Worm (Caenorhabditis elegans) whole organism, L3 larva: Measurements from ENCODE around the gene txt-14.

Source experiments
- R02D3.7 ChIP-seq: fragments of 150-350 bp; optimal IDR thresholded peaks from 2 replicates; lab custom pipeline; 2014; ENCODE audit warnings: missing biosample characterization, missing genetic modification characterization
- aly-2 ChIP-seq: fragments of 150-350 bp; optimal IDR thresholded peaks from 2 replicates; lab custom pipeline; 2014; ENCODE audit warnings: missing biosample characterization, missing genetic modification characterization
- ceh-16 ChIP-seq: sonication (generic microtip); optimal IDR thresholded peaks from 2 replicates; lab custom pipeline; 2017; ENCODE audit warnings: missing biosample characterization, missing genetic modification characterization
- ceh-28 ChIP-seq: fragments of 150-350 bp; optimal IDR thresholded peaks from 2 replicates; lab custom pipeline; 2014; ENCODE audit warnings: missing biosample characterization, missing genetic modification reagents, missing genetic modification characterization
- ceh-82 ChIP-seq: fragments of 150-350 bp; optimal IDR thresholded peaks from 2 replicates; lab custom pipeline; 2014; ENCODE audit warnings: missing biosample characterization, missing genetic modification characterization
- ceh-9 ChIP-seq: sonication (generic microtip); optimal IDR thresholded peaks from 2 replicates; lab custom pipeline; 2018; ENCODE audit warnings: missing biosample characterization, missing genetic modification characterization
- egl-27 ChIP-seq: sonication (generic microtip); optimal IDR thresholded peaks from 4 replicates; lab custom pipeline; 2017; ENCODE audit warnings: missing biosample characterization, missing genetic modification reagents, missing genetic modification characterization
- egl-5 ChIP-seq: fragments of 150-350 bp; optimal IDR thresholded peaks from 2 replicates; lab custom pipeline; 2017; ENCODE audit warnings: missing biosample characterization, missing genetic modification reagents, missing genetic modification characterization, inconsistent platforms
- elt-1 ChIP-seq: fragments of 150-350 bp; optimal IDR thresholded peaks from 2 replicates; lab custom pipeline; 2014; ENCODE audit warnings: missing biosample characterization, missing genetic modification characterization
- elt-2 ChIP-seq: sonication (generic microtip); optimal IDR thresholded peaks from 2 replicates; lab custom pipeline; 2016; ENCODE audit warnings: missing genetic modification reagents, mild to moderate bottlenecking, missing genetic modification characterization, missing compliant biosample characterization
- eor-1 ChIP-seq, 2 experiments: fragments of 150-350 bp; optimal IDR thresholded peaks; 2 replicates each; lab custom pipeline; 2014 to 2018; ENCODE audit warnings: missing biosample characterization in 2 of 2, missing genetic modification characterization in 2 of 2
- fkh-10 ChIP-seq: sonication (generic microtip); optimal IDR thresholded peaks from 2 replicates; lab custom pipeline; 2017; ENCODE audit warnings: missing biosample characterization, missing genetic modification reagents, missing genetic modification characterization
- fkh-2 ChIP-seq: fragments of 150-350 bp; optimal IDR thresholded peaks from 2 replicates; lab custom pipeline; 2014; ENCODE audit warnings: missing biosample characterization, missing genetic modification reagents, missing genetic modification characterization
- hmg-11 ChIP-seq: sonication (generic microtip); optimal IDR thresholded peaks from 2 replicates; lab custom pipeline; 2016; ENCODE audit warnings: missing genetic modification characterization, missing compliant biosample characterization
- lin-15B ChIP-seq: fragments of 150-350 bp; optimal IDR thresholded peaks from 2 replicates; lab custom pipeline; 2014; ENCODE audit warnings: missing biosample characterization, missing genetic modification characterization
- lin-39 ChIP-seq: fragments of 150-350 bp; optimal IDR thresholded peaks from 2 replicates; lab custom pipeline; 2018; ENCODE audit warnings: missing biosample characterization, missing genetic modification reagents, missing genetic modification characterization
- lsy-12 ChIP-seq: sonication (generic microtip); optimal IDR thresholded peaks from 2 replicates; lab custom pipeline; 2016; ENCODE audit warnings: mild to moderate bottlenecking, missing genetic modification characterization, missing compliant biosample characterization
- mml-1 ChIP-seq: fragments of 150-350 bp; sonication (generic microtip); optimal IDR thresholded peaks from 3 replicates; lab custom pipeline; 2014; ENCODE audit warnings: missing biosample characterization, missing genetic modification characterization
- nfya-1 ChIP-seq: sonication (generic microtip); optimal IDR thresholded peaks from 2 replicates; lab custom pipeline; 2017; ENCODE audit warnings: missing genetic modification characterization, mild to moderate bottlenecking, missing compliant biosample characterization, antibody characterized with exemption, moderate library complexity; ENCODE audit not compliant: insufficient read depth
- nhr-11 ChIP-seq: fragments of 150-350 bp; optimal IDR thresholded peaks from 2 replicates; lab custom pipeline; 2014; ENCODE audit warnings: missing biosample characterization, missing genetic modification characterization
- nhr-12 ChIP-seq: fragments of 150-350 bp; optimal IDR thresholded peaks from 2 replicates; lab custom pipeline; 2014; ENCODE audit warnings: missing biosample characterization, missing genetic modification characterization
- nhr-23 ChIP-seq: fragments of 150-350 bp; optimal IDR thresholded peaks from 2 replicates; lab custom pipeline; 2014; ENCODE audit warnings: missing biosample characterization, missing genetic modification reagents, missing genetic modification characterization
- nhr-25 ChIP-seq: sonication (generic microtip); optimal IDR thresholded peaks from 2 replicates; lab custom pipeline; 2017; ENCODE audit warnings: missing biosample characterization, missing genetic modification characterization
- nhr-28 ChIP-seq: fragments of 150-350 bp; optimal IDR thresholded peaks from 2 replicates; lab custom pipeline; 2014; ENCODE audit warnings: missing biosample characterization, missing genetic modification characterization
- nhr-43 ChIP-seq: sonication (generic microtip); optimal IDR thresholded peaks from 2 replicates; lab custom pipeline; 2016; ENCODE audit warnings: mild to moderate bottlenecking, missing genetic modification characterization, missing compliant biosample characterization; ENCODE audit not compliant: poor library complexity, severe bottlenecking
- nhr-67 ChIP-seq: fragments of 150-350 bp; optimal IDR thresholded peaks from 2 replicates; lab custom pipeline; 2014; ENCODE audit warnings: missing biosample characterization, missing genetic modification characterization
- pha-4 ChIP-seq: fragments of 150-350 bp; optimal IDR thresholded peaks from 2 replicates; lab custom pipeline; 2014; ENCODE audit warnings: missing biosample characterization, missing genetic modification reagents, missing genetic modification characterization
- skn-1 ChIP-seq: fragments of 150-350 bp; optimal IDR thresholded peaks from 2 replicates; lab custom pipeline; 2014; ENCODE audit warnings: missing biosample characterization, missing genetic modification characterization
- snpc-4 ChIP-seq: fragments of 150-350 bp; optimal IDR thresholded peaks from 2 replicates; lab custom pipeline; 2014; ENCODE audit warnings: missing biosample characterization, missing genetic modification characterization
- unc-39 ChIP-seq: sonication (generic microtip); optimal IDR thresholded peaks from 4 replicates; lab custom pipeline; 2017; ENCODE audit warnings: missing biosample characterization, missing genetic modification characterization
- zag-1 ChIP-seq: fragments of 150-350 bp; optimal IDR thresholded peaks from 2 replicates; lab custom pipeline; 2014; ENCODE audit warnings: missing biosample characterization, missing genetic modification characterization
- ztf-4 ChIP-seq: fragments of 150-350 bp; optimal IDR thresholded peaks from 2 replicates; lab custom pipeline; 2014; ENCODE audit warnings: missing biosample characterization, missing genetic modification characterization

The txt-14 gene

DNA sequence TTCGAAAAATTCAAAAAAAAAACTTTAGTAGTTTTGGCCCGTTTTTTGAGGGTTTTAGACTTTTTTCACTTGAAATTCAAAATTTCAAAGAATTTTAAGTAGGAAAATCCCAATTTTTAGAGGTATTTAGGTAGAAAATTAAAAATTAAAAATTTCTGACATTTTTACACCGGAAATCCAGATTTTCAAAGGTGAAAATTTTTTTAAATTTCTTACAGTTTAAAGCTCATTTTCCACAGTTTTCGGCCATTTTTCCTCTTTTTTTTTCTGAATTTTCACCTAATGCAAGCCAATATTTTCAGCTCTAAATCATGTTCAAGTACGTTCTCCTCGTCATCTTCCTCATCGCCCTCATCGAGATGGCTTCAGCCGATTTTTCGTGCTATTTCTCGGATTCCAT, at the start of gene txt-14:
Gene txt-14, plus strand, starts transcription at position 301 of the 400 bp plus-strand sequence.
- no peak for TF ChIP-seq lin-15B (tag; lab: Kevin White, UChicago)
- no peak for TF ChIP-seq eor-1 (tag; optimal IDR thresholded peaks at IDR 0.05; lab: Kevin White, UChicago)
- TF ChIP-seq, all 47 proteins: peak for 0

DNA sequence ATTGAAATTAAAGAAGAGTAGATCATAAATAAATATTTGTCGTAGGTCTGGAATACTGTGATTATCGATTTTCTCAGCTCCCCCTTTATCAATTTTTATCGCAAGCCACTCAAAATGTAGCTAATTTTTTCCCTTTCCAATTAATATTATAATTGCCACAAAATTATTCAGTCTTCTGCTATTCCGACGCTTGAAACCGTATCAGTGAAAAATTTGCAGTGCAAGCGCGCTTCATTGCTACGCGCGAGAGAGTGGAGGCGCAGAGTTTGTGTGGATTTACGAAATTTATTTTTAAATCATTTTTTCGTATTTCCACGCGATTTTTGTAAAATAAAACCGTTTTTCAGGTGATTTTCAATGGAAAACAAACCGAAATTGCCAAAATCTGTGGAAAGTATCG, 48.9 kb upstream of the txt-14 start, which contains the start of gene ints-5:
Gene ints-5, plus strand, starts transcription at position 348 of the 400 bp plus-strand sequence.
- no peak for TF ChIP-seq nhr-11
- no peak for TF ChIP-seq fkh-2 (tag; lab: Kevin White, UChicago)
- peak; percentile 68 for TF ChIP-seq pha-4 (tag; lab: Kevin White, UChicago)
- no peak for TF ChIP-seq zag-1 (tag; lab: Kevin White, UChicago)
- TF ChIP-seq elt-1, result no peak
- no peak for TF ChIP-seq nhr-43 (tag; lab: Kevin White, UChicago)
- TF ChIP-seq ceh-9 (tag; lab: Kevin White, UChicago), result no peak
- peak; percentile 15 for TF ChIP-seq elt-2 (tag; lab: Kevin White, UChicago)
- TF ChIP-seq ceh-28 (tag; lab: Kevin White, UChicago), result peak; percentile 36
- no peak for TF ChIP-seq skn-1 (tag; lab: Kevin White, UChicago)
- peak; percentile 55 for TF ChIP-seq nfya-1 (tag; lab: Kevin White, UChicago)
- no peak for TF ChIP-seq egl-27
- TF ChIP-seq unc-39 (tag; lab: Kevin White, UChicago), result no peak
- TF ChIP-seq snpc-4, result peak; percentile 13
- no peak for TF ChIP-seq egl-5
- peak; percentile 45 for TF ChIP-seq hmg-11 (tag; lab: Kevin White, UChicago)
- peak; percentile 38 for TF ChIP-seq lin-39 (tag; lab: Kevin White, UChicago)
- peak; percentile 90 for TF ChIP-seq R02D3.7 (tag; lab: Kevin White, UChicago)
- no peak for TF ChIP-seq nhr-25
- peak; percentile 81 for TF ChIP-seq lin-15B (tag; lab: Kevin White, UChicago)
- no peak for TF ChIP-seq nhr-12 (tag; lab: Kevin White, UChicago)
- no peak for TF ChIP-seq fkh-10 (GFP tag; lab: Kevin White, UChicago)
- peak; percentile 31 for TF ChIP-seq nhr-23 (tag; lab: Kevin White, UChicago)

DNA sequence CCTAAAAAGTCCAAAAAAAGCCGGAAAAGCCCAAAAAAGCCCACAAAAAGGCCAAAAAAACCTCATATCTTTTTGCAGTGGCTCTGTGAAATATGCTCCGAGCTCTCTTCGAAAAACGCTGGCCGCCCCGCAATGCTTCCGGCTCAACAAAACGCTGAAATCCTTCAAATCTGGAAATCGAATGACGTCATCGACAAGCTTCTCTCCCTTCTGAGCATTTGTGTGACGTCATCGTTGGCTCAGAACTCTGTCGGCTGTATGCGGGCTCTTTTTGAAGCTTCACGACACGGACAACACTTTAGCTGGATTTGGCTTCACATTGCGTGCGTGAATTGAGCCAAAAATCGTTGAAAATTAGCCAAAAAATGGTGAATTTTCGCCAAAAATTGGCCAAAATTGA, 46.4 kb upstream of the txt-14 start:
- TF ChIP-seq nhr-28 (no peak), lsy-12 (tag; lab: Kevin White, UChicago) (no peak), fkh-2 (tag; lab: Kevin White, UChicago) (no peak), ceh-82 (tag; lab: Kevin White, UChicago) (no peak), nhr-43 (tag; lab: Kevin White, UChicago) (no peak), nhr-25 (no peak), skn-1 (tag; lab: Kevin White, UChicago) (no peak), snpc-4 (no peak), aly-2 (tag; lab: Kevin White, UChicago) (no peak), ceh-28 (tag; lab: Kevin White, UChicago) (no peak), egl-5 (no peak), nhr-67 (no peak)

DNA sequence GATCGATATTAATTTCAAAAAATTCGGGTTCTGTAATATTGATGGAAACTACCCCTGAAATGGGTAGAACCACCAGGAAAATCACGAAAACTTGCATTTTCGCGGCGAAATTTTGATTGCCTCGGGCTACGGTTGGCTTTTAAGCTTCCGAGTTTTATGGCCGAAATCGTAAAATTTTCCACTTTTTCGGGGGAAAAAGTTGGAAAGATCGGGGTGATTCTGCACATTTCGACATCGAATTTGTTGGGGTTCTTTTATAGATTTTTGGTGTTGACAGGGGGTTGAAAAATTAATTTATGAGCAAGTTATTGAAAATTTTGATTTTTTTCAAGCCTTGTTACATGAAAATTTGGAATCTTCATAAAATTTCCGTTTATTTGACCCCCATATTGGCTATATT, 28.7 kb upstream of the txt-14 start, which contains the start of gene Y51A2D.8:
Gene Y51A2D.8, minus strand, starts transcription at position 101 of the 400 bp plus-strand sequence.
- TF ChIP-seq ztf-4 (tag; lab: Kevin White, UChicago), result no peak

DNA sequence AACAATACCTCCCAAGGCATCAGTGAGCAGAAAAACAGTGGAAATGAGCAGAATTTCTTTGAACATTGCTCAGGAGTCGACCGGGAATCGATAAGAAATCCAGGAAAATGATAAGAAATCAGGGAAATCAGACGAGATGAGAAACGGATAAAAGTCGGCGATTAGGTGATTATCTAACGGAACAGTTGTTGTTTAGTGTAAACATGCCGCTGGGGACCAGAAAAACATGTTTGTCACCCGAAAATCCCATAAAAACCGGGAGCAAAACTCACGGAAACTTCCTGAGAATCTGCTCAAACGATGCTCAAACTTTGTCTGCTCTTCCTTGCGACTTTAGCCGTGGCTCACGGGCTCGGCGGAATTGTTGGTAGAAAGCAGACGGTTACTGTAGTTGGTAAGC, 26.0 kb upstream of the txt-14 start, which contains the start of the genes ttr-24 and ttr-25:
Gene ttr-24, minus strand, starts transcription at position 156 of the 400 bp plus-strand sequence.
Gene ttr-25, plus strand, starts transcription at position 227 of the 400 bp plus-strand sequence.
- TF ChIP-seq skn-1 (tag; lab: Kevin White, UChicago) (no peak), ceh-16 (no peak), nhr-12 (tag; lab: Kevin White, UChicago) (no peak), mml-1 (tag; lab: Kevin White, UChicago) (no peak)

DNA sequence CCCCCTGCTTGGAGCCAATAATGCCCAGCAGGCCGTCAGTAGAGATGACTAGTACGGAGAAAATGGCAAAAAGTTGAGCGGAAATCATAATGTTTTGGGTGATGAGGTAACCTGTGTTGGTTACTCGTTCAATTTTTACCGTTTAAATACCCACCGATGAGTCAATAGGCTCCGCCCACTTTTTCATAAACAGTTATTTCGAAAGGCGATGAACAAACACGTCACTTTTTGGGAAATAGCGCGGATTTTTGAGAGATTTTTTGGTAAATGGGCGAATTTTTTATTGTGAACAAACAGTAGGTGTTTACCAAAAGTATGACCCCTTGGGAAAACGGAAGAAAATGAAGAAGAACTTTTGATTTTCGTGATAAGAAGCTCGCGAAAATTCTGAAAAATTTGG, 22.3 kb upstream of the txt-14 start, which contains the start of gene ttr-26:
Gene ttr-26, minus strand, starts transcription at position 101 of the 400 bp plus-strand sequence.
- TF ChIP-seq pha-4 (tag; lab: Kevin White, UChicago), result peak; percentile 72
- TF ChIP-seq nhr-67, result no peak
